Fruit fly (Drosophila melanogaster): ENCODE results near the gene Marf.

Gene Marf

dm6 chrX:6340593-6341068, 25.1 kb upstream of the Marf start (continued):
- TF ChIP-seq kni (GFP tag; optimal IDR thresholded peaks at IDR 0.05) (peak; percentile 19), HmgD (GFP tag; optimal IDR thresholded peaks at IDR 0.05) (no peak), CG17568 (GFP tag; optimal IDR thresholded peaks at IDR 0.05) (peak; percentile 75), cas (GFP tag; IDR thresholded peaks at IDR 0.05) (no peak), CG14441 (GFP tag; IDR thresholded peaks at IDR 0.05) (peak; percentile 39; the same call in 1 of the 2 replicates), Side (GFP tag; optimal IDR thresholded peaks at IDR 0.05) (no peak), Hey (tag; optimal IDR thresholded peaks at IDR 0.05) (no peak), ci (GFP tag; IDR thresholded peaks at IDR 0.05) (0 out of 3 replicates have a peak, but pooled peaks have one; percentile 22), seq (GFP tag; IDR thresholded peaks at IDR 0.05) (peak; percentile 56; the same call in 1 of the 2 replicates), Ptx1 (GFP tag; IDR thresholded peaks at IDR 0.05) (peak; percentile 67), Bdp1 (GFP tag; optimal IDR thresholded peaks at IDR 0.05) (peak; percentile 8), CG9797 (GFP tag; optimal IDR thresholded peaks at IDR 0.05) (no peak), C15 (GFP tag; IDR thresholded peaks at IDR 0.05) (no peak), CG3407 (GFP tag; optimal IDR thresholded peaks at IDR 0.05) (peak; percentile 50), CG3281 (GFP tag; optimal IDR thresholded peaks at IDR 0.05) (peak; percentile 90), Nf-YB (GFP tag; optimal IDR thresholded peaks at IDR 0.05) (peak; percentile 69), Nf-YA (GFP tag; IDR thresholded peaks at IDR 0.05) (no peak), Fer3 (tag; optimal IDR thresholded peaks at IDR 0.05) (peak; percentile 62), crp (GFP tag; optimal IDR thresholded peaks at IDR 0.05) (peak in 1 of 2 experiments; percentile 21), sob (GFP tag; IDR thresholded peaks at IDR 0.05) (peak; percentile 39), CG4424 (GFP tag; optimal IDR thresholded peaks at IDR 0.05) (peak; percentile 68), CG6765 (GFP tag; optimal IDR thresholded peaks at IDR 0.05) (peak; percentile 72), bcd (GFP tag; optimal IDR thresholded peaks at IDR 0.05) (peak; percentile 73), CkIIα-i1 (GFP tag; IDR thresholded peaks at IDR 0.05) (no peak), vnd (GFP tag; IDR thresholded peaks at IDR 0.05; ENCODE audit: partially characterized antibody) (no peak), CG5953 (GFP tag; IDR thresholded peaks at IDR 0.05) (no peak), CG4360 (GFP tag; IDR thresholded peaks at IDR 0.05) (0 out of 2 replicates have a peak, but pooled peaks have one; percentile 8), CG18262 (tag; optimal IDR thresholded peaks at IDR 0.05) (peak; percentile 82), CG2129 (GFP tag; IDR thresholded peaks at IDR 0.05; ENCODE audit: partially characterized antibody) (no peak), Xrp1 (GFP tag; IDR thresholded peaks at IDR 0.05) (peak; percentile 66), lola (GFP tag; optimal IDR thresholded peaks at IDR 0.05) (peak in 1 of 3 experiments; percentile 70), CG3847 (GFP tag; IDR thresholded peaks at IDR 0.05) (no peak; the same call in 1 of the 2 replicates), CG30020 (tag; optimal IDR thresholded peaks at IDR 0.05) (peak; percentile 34), CG6175 (GFP tag; IDR thresholded peaks at IDR 0.05) (no peak), Med (GFP tag) (peak; percentile 81), Max (GFP tag; optimal IDR thresholded peaks at IDR 0.05) (peak; percentile 58), CG8388 (GFP tag; optimal IDR thresholded peaks at IDR 0.05) (peak; percentile 61), CG17359 (tag; optimal IDR thresholded peaks at IDR 0.05) (peak; percentile 68), Dbx (GFP tag; IDR thresholded peaks at IDR 0.05) (no peak), gfzf (GFP tag; optimal IDR thresholded peaks at IDR 0.05) (no peak), hkb (optimal IDR thresholded peaks at IDR 0.05) (no peak), hkb (GFP tag; IDR thresholded peaks at IDR 0.05) (peak; percentile 64; the same call in 1 of the 2 replicates), BtbVII (GFP tag; optimal IDR thresholded peaks at IDR 0.05) (peak; percentile 83), E2f2 (GFP tag; IDR thresholded peaks at IDR 0.05) (no peak), CG32772 (GFP tag; IDR thresholded peaks at IDR 0.05) (0 out of 2 replicates have a peak, but pooled peaks have one; percentile 40), BEAF-32 (GFP tag; optimal IDR thresholded peaks at IDR 0.05) (no peak), Gug (GFP tag; IDR thresholded peaks at IDR 0.05) (peak; percentile 35; the same call in 1 of the 4 replicates), CG33213 (GFP tag; optimal IDR thresholded peaks at IDR 0.05) (no peak), org-1 (GFP tag; optimal IDR thresholded peaks at IDR 0.05) (peak; percentile 82), slp2 (GFP tag; optimal IDR thresholded peaks at IDR 0.05) (peak; percentile 1), ind (GFP tag; optimal IDR thresholded peaks at IDR 0.05) (peak; percentile 74)

Data from whole organism, embryonic.